Fruit fly (Drosophila melanogaster) whole organism, embryonic: ENCODE data around the gene CG42258.
A peak's percentile ranks its signal among the peaks of the same experiment; 100 is the strongest.

Source experiments
- Atf-2 ChIP-seq: fragments of 200-800 bp; sonication (Bioruptor generic); optimal IDR thresholded peaks from 2 replicates; lab custom pipeline; 2016; ENCODE audit warnings: missing biosample characterization, missing genetic modification characterization
- Bteb2 ChIP-seq: fragments of 200-800 bp; sonication (Bioruptor generic); optimal IDR thresholded peaks from 2 replicates; lab custom pipeline; 2016; ENCODE audit warnings: missing biosample characterization, missing genetic modification characterization
- C15 ChIP-seq: fragments of 200-800 bp; sonication (Bioruptor generic); IDR thresholded peaks from 3 replicates; pipeline ENCODE4 v1.3.6; 2022; ENCODE audit warnings: missing biosample characterization, missing genetic modification characterization
- CG12236 ChIP-seq: fragments of 200-800 bp; sonication (Bioruptor generic); optimal IDR thresholded peaks from 2 replicates; lab custom pipeline; 2016; ENCODE audit warnings: missing biosample characterization, missing genetic modification characterization
- CG12299 ChIP-seq: fragments of 200-800 bp; sonication (Bioruptor generic); optimal IDR thresholded peaks from 2 replicates; lab custom pipeline; 2018; ENCODE audit warnings: missing biosample characterization, mild to moderate bottlenecking, missing genetic modification characterization
- CG15011 ChIP-seq: fragments of 200-800 bp; sonication (Bioruptor generic); optimal IDR thresholded peaks from 3 replicates; lab custom pipeline; 2018; ENCODE audit warnings: missing biosample characterization, mild to moderate bottlenecking, missing genetic modification characterization
- CG15696 ChIP-seq: fragments of 200-800 bp; sonication (Bioruptor generic); optimal IDR thresholded peaks from 2 replicates; lab custom pipeline; 2019; ENCODE audit warnings: missing biosample characterization, mild to moderate bottlenecking, missing genetic modification characterization, moderate library complexity
- CG17568 ChIP-seq: fragments of 200-800 bp; sonication (Bioruptor generic); optimal IDR thresholded peaks from 2 replicates; lab custom pipeline; 2018; ENCODE audit warnings: missing biosample characterization, mild to moderate bottlenecking, missing genetic modification characterization, moderate library complexity
- CG31365 ChIP-seq: fragments of 200-800 bp; sonication (Bioruptor generic); optimal IDR thresholded peaks from 2 replicates; lab custom pipeline; 2018; ENCODE audit warnings: missing biosample characterization, mild to moderate bottlenecking, missing genetic modification characterization
- CG33557 ChIP-seq: fragments of 200-800 bp; sonication (Bioruptor generic); optimal IDR thresholded peaks from 2 replicates; lab custom pipeline; 2019; ENCODE audit warnings: missing biosample characterization, mild to moderate bottlenecking, missing genetic modification characterization, moderate library complexity
- CG34224 ChIP-seq: fragments of 200-800 bp; sonication (Bioruptor generic); IDR thresholded peaks from 3 replicates; pipeline ENCODE4 v1.3.6; 2022; ENCODE audit warnings: missing biosample characterization, missing genetic modification characterization; ENCODE audit not compliant: partially characterized antibody
- CG3995 ChIP-seq: fragments of 200-800 bp; sonication (Bioruptor generic); optimal IDR thresholded peaks from 3 replicates; lab custom pipeline; 2016; ENCODE audit warnings: missing biosample characterization, missing genetic modification characterization
- CG4617 ChIP-seq: fragments of 200-800 bp; sonication (Bioruptor generic); optimal IDR thresholded peaks from 3 replicates; lab custom pipeline; 2016; ENCODE audit warnings: missing biosample characterization, missing genetic modification characterization, borderline replicate concordance
- CG4820 ChIP-seq: fragments of 200-800 bp; sonication (Bioruptor generic); optimal IDR thresholded peaks from 3 replicates; lab custom pipeline; 2016; ENCODE audit warnings: missing biosample characterization, missing genetic modification characterization
- CG6854 ChIP-seq: fragments of 200-800 bp; sonication (Bioruptor generic); optimal IDR thresholded peaks from 3 replicates; lab custom pipeline; 2017; ENCODE audit warnings: missing biosample characterization, mild to moderate bottlenecking, missing genetic modification characterization
- CG7357 ChIP-seq: fragments of 200-800 bp; sonication (Bioruptor generic); IDR thresholded peaks from 3 replicates; pipeline ENCODE4 v1.3.6; 2022; ENCODE audit warnings: missing biosample characterization, missing genetic modification characterization
- CG7928 ChIP-seq: fragments of 200-800 bp; sonication (Bioruptor generic); optimal IDR thresholded peaks from 2 replicates; lab custom pipeline; 2017; ENCODE audit warnings: missing biosample characterization, mild to moderate bottlenecking, missing genetic modification characterization
- Dip3 ChIP-seq: fragments of 200-800 bp; sonication (Bioruptor generic); optimal IDR thresholded peaks from 3 replicates; lab custom pipeline; 2016; ENCODE audit warnings: missing biosample characterization, missing genetic modification characterization
- E2f2 ChIP-seq: fragments of 200-800 bp; sonication (Bioruptor generic); IDR thresholded peaks from 2 replicates; pipeline ENCODE4 v1.3.6; 2022; ENCODE audit warnings: missing biosample characterization, missing genetic modification characterization
- H15 ChIP-seq: fragments of 200-800 bp; sonication (Bioruptor generic); IDR thresholded peaks from 3 replicates; pipeline ENCODE4 v1.3.6; 2022; ENCODE audit warnings: missing biosample characterization, missing genetic modification characterization
- HLH54F ChIP-seq: fragments of 200-800 bp; sonication (Bioruptor generic); optimal IDR thresholded peaks from 3 replicates; lab custom pipeline; 2016; ENCODE audit warnings: missing biosample characterization, missing genetic modification characterization
- Hr39 ChIP-seq: fragments of >200 bp; optimal IDR thresholded peaks from 2 replicates; lab custom pipeline; 2017
- Mad ChIP-seq: fragments of 200-800 bp; sonication (Bioruptor generic); optimal IDR thresholded peaks from 2 replicates; lab custom pipeline; 2016; ENCODE audit warnings: missing biosample characterization, missing genetic modification characterization
- NFAT ChIP-seq: fragments of 200-800 bp; sonication (Bioruptor generic); IDR thresholded peaks from 2 replicates; pipeline ENCODE4 v1.3.6; 2022; ENCODE audit warnings: missing biosample characterization, missing genetic modification characterization
- Nf-YA ChIP-seq: fragments of 200-800 bp; sonication (Bioruptor generic); IDR thresholded peaks from 2 replicates; pipeline ENCODE4 v1.3.6; 2022; ENCODE audit warnings: missing biosample characterization, missing genetic modification characterization
- Pdp1 ChIP-seq, 2 experiments: fragments of 200-800 bp; sonication (Bioruptor generic); optimal IDR thresholded peaks; 3 replicates each; lab custom pipeline; 2016; ENCODE audit warnings: missing biosample characterization in 2 of 2, missing genetic modification characterization in 2 of 2, mild to moderate bottlenecking in 1 of 2, moderate library complexity in 1 of 2
- Sry-β ChIP-seq: fragments of 200-800 bp; sonication (Bioruptor generic); optimal IDR thresholded peaks from 2 replicates; lab custom pipeline; 2018; ENCODE audit warnings: missing biosample characterization, mild to moderate bottlenecking, missing genetic modification characterization, moderate library complexity
- Stat92E ChIP-seq, 3 experiments: fragments of >200 bp in 2 of 3; fragments of 200-800 bp in 1 of 3; sonication (Bioruptor generic) in 1 of 3; optimal IDR thresholded peaks; 2 replicates each; lab custom pipeline; 2017 to 2019; ENCODE audit warnings: missing biosample characterization in 3 of 3, missing genetic modification characterization in 3 of 3, mild to moderate bottlenecking in 1 of 3, moderate library complexity in 1 of 3
- Usf ChIP-seq: fragments of 200-800 bp; sonication (Bioruptor generic); optimal IDR thresholded peaks from 2 replicates; lab custom pipeline; 2017; ENCODE audit warnings: missing genotype, missing biosample characterization, missing genetic modification characterization
- ab ChIP-seq: fragments of 200-800 bp; sonication (Bioruptor generic); optimal IDR thresholded peaks from 2 replicates; lab custom pipeline; 2016; ENCODE audit warnings: missing biosample characterization, missing genetic modification characterization
- amos ChIP-seq: fragments of 200-800 bp; sonication (Bioruptor generic); IDR thresholded peaks from 2 replicates; pipeline ENCODE4 v1.3.6; 2022; ENCODE audit warnings: missing biosample characterization, missing genetic modification characterization; ENCODE audit not compliant: partially characterized antibody
- ara ChIP-seq: fragments of 200-800 bp; sonication (Bioruptor generic); IDR thresholded peaks from 2 replicates; pipeline ENCODE4 v1.3.6; 2022; ENCODE audit warnings: missing biosample characterization, missing genetic modification characterization
- chinmo ChIP-seq: fragments of 200-800 bp; sonication (Bioruptor generic); IDR thresholded peaks from 4 replicates; pipeline ENCODE4 v1.3.6; 2022; ENCODE audit warnings: missing biosample characterization, missing genetic modification characterization; ENCODE audit not compliant: partially characterized antibody
- dm ChIP-seq: fragments of 200-800 bp; sonication (Bioruptor generic); optimal IDR thresholded peaks from 3 replicates; lab custom pipeline; 2016; ENCODE audit warnings: missing biosample characterization, missing genetic modification characterization
- ftz-f1 ChIP-seq: fragments of 200-800 bp; sonication (Bioruptor generic); optimal IDR thresholded peaks from 2 replicates; lab custom pipeline; 2016; ENCODE audit warnings: missing biosample characterization, missing genetic modification characterization
- gcm2 ChIP-seq: fragments of 200-800 bp; sonication (Bioruptor generic); optimal IDR thresholded peaks from 2 replicates; lab custom pipeline; 2016; ENCODE audit warnings: missing biosample characterization, missing genetic modification characterization
- jing ChIP-seq: fragments of 200-800 bp; sonication (Bioruptor generic); optimal IDR thresholded peaks from 2 replicates; lab custom pipeline; 2018; ENCODE audit warnings: missing biosample characterization, mild to moderate bottlenecking, missing genetic modification characterization
- kni ChIP-seq: fragments of 200-800 bp; sonication (Bioruptor generic); optimal IDR thresholded peaks from 3 replicates; lab custom pipeline; 2017; ENCODE audit warnings: mild to moderate bottlenecking, missing biosample characterization, missing genetic modification reagents, missing genetic modification characterization
- mam ChIP-seq: fragments of 200-800 bp; sonication (Bioruptor generic); optimal IDR thresholded peaks from 3 replicates; lab custom pipeline; 2016; ENCODE audit warnings: missing biosample characterization, missing genetic modification characterization
- pzg ChIP-seq: fragments of 200-800 bp; sonication (Bioruptor generic); optimal IDR thresholded peaks from 3 replicates; lab custom pipeline; 2018; ENCODE audit warnings: missing biosample characterization, mild to moderate bottlenecking, missing genetic modification characterization, moderate library complexity
- ranshi ChIP-seq: fragments of 200-800 bp; sonication (Bioruptor generic); IDR thresholded peaks from 2 replicates; pipeline ENCODE4 v1.3.6; 2022; ENCODE audit warnings: missing biosample characterization, missing genetic modification characterization
- ro ChIP-seq: fragments of 200-800 bp; sonication (Bioruptor generic); IDR thresholded peaks from 2 replicates; pipeline ENCODE4 v1.3.6; 2022; ENCODE audit warnings: missing biosample characterization, missing genetic modification characterization
- sens ChIP-seq: fragments of 200-800 bp; sonication (Bioruptor generic); peaks from one replicate; lab custom pipeline; 2016; ENCODE audit warnings: missing biosample characterization, missing genetic modification characterization
- sim ChIP-seq: fragments of 200-800 bp; sonication (Bioruptor generic); IDR thresholded peaks from 2 replicates; pipeline ENCODE4 v1.3.6; 2022; ENCODE audit warnings: missing biosample characterization, missing genetic modification characterization
- tll ChIP-seq, 2 experiments: fragments of 200-800 bp in 1 of 2; fragments of >200 bp in 1 of 2; sonication (Bioruptor generic) in 1 of 2; optimal IDR thresholded peaks; 2 replicates each; lab custom pipeline; 2017 to 2019; ENCODE audit warnings: missing biosample characterization in 2 of 2, missing genetic modification characterization in 2 of 2, mild to moderate bottlenecking in 1 of 2, moderate library complexity in 1 of 2
- trem ChIP-seq: fragments of 200-800 bp; optimal IDR thresholded peaks from 3 replicates; lab custom pipeline; 2019; ENCODE audit warnings: missing biosample characterization, mild to moderate bottlenecking, missing genetic modification characterization, moderate library complexity
- wdn ChIP-seq: fragments of 200-800 bp; sonication (Bioruptor generic); IDR thresholded peaks from 2 replicates; pipeline ENCODE4 v1.3.6; 2022; ENCODE audit warnings: missing biosample characterization, missing genetic modification characterization
- wek ChIP-seq: fragments of 200-800 bp; sonication (Bioruptor generic); optimal IDR thresholded peaks from 3 replicates; lab custom pipeline; 2018; ENCODE audit warnings: missing biosample characterization, mild to moderate bottlenecking, missing genetic modification characterization, moderate library complexity

CG42258 gene

dm6 chrX:12510750-12511649 is 47.7 kb downstream of the CG42258 start (continued):
- peak; percentile 63 for TF ChIP-seq CG3995 (GFP tag; lab: Kevin White, UChicago)
- TF ChIP-seq CG17568 (GFP tag; lab: Kevin White, UChicago), result peak; percentile 55
- no peak for TF ChIP-seq ftz-f1 (GFP tag; lab: Kevin White, UChicago)
- TF ChIP-seq CG4617 (GFP tag; lab: Kevin White, UChicago), result peak; percentile 53
- peak; percentile 60 for TF ChIP-seq dm
- no peak for TF ChIP-seq NFAT (GFP tag; lab: Robert Waterston, UW)
- peak; percentile 58; the same call in 1 of the 2 replicates for TF ChIP-seq sim (GFP tag; lab: Robert Waterston, UW)
- peak; percentile 64 for TF ChIP-seq Bteb2 (GFP tag; lab: Kevin White, UChicago)
- TF ChIP-seq Stat92E (GFP tag; optimal IDR thresholded peaks at IDR 0.05; lab: Kevin White, UChicago), result peak in 1 of 3 experiments; percentile 60
- TF ChIP-seq Pdp1 (GFP tag; optimal IDR thresholded peaks at IDR 0.05; lab: Kevin White, UChicago), result peak; percentile 78 to 81
- no peak for TF ChIP-seq amos (GFP tag; lab: Robert Waterston, UW)
- TF ChIP-seq chinmo (GFP tag; lab: Robert Waterston, UW), result no peak
- TF ChIP-seq ab (GFP tag; lab: Kevin White, UChicago), result no peak
- TF ChIP-seq ranshi (GFP tag; lab: Robert Waterston, UW), result peak; percentile 80
- no peak for TF ChIP-seq tll (GFP tag; optimal IDR thresholded peaks at IDR 0.05; lab: Kevin White, UChicago)
- peak; percentile 82 for TF ChIP-seq CG33557
- TF ChIP-seq mam, result peak; percentile 68
- peak; percentile 15 for TF ChIP-seq Sry-β (GFP tag; lab: Kevin White, UChicago)
- TF ChIP-seq CG34224 (GFP tag; lab: Robert Waterston, UW), result no peak
- peak; percentile 34 for TF ChIP-seq gcm2 (GFP tag; lab: Kevin White, UChicago)
- TF ChIP-seq wdn, result peak; percentile 65; the same call in 1 of the 2 replicates
- peak; percentile 65 for TF ChIP-seq CG12299 (tag; lab: Kevin White, UChicago)
- TF ChIP-seq CG7357, result peak; percentile 67; the same call in 2 of the 3 replicates
- no peak for TF ChIP-seq CG6854 (GFP tag; lab: Kevin White, UChicago)
- TF ChIP-seq CG15011, result peak; percentile 54
- peak; percentile 98 for TF ChIP-seq sens
- TF ChIP-seq Dip3 (GFP tag; lab: Kevin White, UChicago), result peak; percentile 64
- TF ChIP-seq CG12236 (GFP tag; lab: Kevin White, UChicago), result peak; percentile 21
- TF ChIP-seq E2f2 (GFP tag; lab: Robert Waterston, UW), result peak; percentile 53; the same call in 1 of the 2 replicates
- peak; percentile 29 for TF ChIP-seq Usf (GFP tag; lab: Kevin White, UChicago)
- TF ChIP-seq Hr39 (lab: Kevin White, UChicago), result no peak
- peak; percentile 44 for TF ChIP-seq kni (GFP tag; lab: Kevin White, UChicago)
- no peak for TF ChIP-seq pzg
- TF ChIP-seq CG7928 (GFP tag; lab: Kevin White, UChicago), result no peak
- peak; percentile 48 for TF ChIP-seq HLH54F (GFP tag; lab: Kevin White, UChicago)
- peak; percentile 55 for TF ChIP-seq Mad (GFP tag; lab: Kevin White, UChicago)
- TF ChIP-seq C15 (GFP tag; lab: Robert Waterston, UW), result 0 out of 3 replicates have a peak, but pooled peaks have one; percentile 55
- TF ChIP-seq Nf-YA (GFP tag; lab: Robert Waterston, UW), result peak; percentile 45; the same call in 1 of the 2 replicates
- TF ChIP-seq trem (tag; lab: Kevin White, UChicago), result peak; percentile 49
- TF ChIP-seq CG15696 (tag; lab: Kevin White, UChicago), result peak; percentile 81
- peak; percentile 74 for TF ChIP-seq H15
- no peak for TF ChIP-seq wek (GFP tag; lab: Kevin White, UChicago)
- TF ChIP-seq jing, result peak; percentile 44
- TF ChIP-seq Atf-2 (GFP tag; lab: Kevin White, UChicago), result peak; percentile 50
- peak; percentile 87 for TF ChIP-seq CG4820 (GFP tag; lab: Kevin White, UChicago)
- TF ChIP-seq ro, result no peak
- TF ChIP-seq CG31365, result peak; percentile 12
- peak; percentile 85 for TF ChIP-seq ara
